Worm (Caenorhabditis elegans) whole organism, early embryonic: ENCODE results near the gene C55C3.7.

Source experiments
- ama-1 ChIP-seq: fragments of 150-350 bp; optimal IDR thresholded peaks from 2 replicates; lab custom pipeline; 2014
- ceh-36 ChIP-seq: sonication (generic microtip); optimal IDR thresholded peaks from 2 replicates; lab custom pipeline; 2016; ENCODE audit warnings: missing genetic modification characterization, inconsistent platforms, missing compliant biosample characterization
- ets-7 ChIP-seq: sonication (generic microtip); optimal IDR thresholded peaks from 2 replicates; lab custom pipeline; 2016; ENCODE audit warnings: missing genotype, missing genetic modification characterization, missing compliant biosample characterization
- flt-1 ChIP-seq: fragments of 200-800 bp; sonication (Bioruptor generic); IDR thresholded peaks from 2 replicates; pipeline ENCODE4 v1.3.6; 2022; ENCODE audit warnings: missing genetic modification characterization, missing compliant biosample characterization
- hmg-4 ChIP-seq: fragments of 200-800 bp; sonication (Bioruptor generic); optimal IDR thresholded peaks from 2 replicates; lab custom pipeline; 2018; ENCODE audit warnings: mild to moderate bottlenecking, missing genetic modification characterization, missing compliant biosample characterization
- hnd-1 ChIP-seq: sonication (generic microtip); optimal IDR thresholded peaks from 2 replicates; lab custom pipeline; 2016; ENCODE audit warnings: missing genetic modification characterization, missing compliant biosample characterization
- pes-1 ChIP-seq: fragments of 200-800 bp; sonication (Bioruptor generic); IDR thresholded peaks from 2 replicates; pipeline ENCODE4 v1.3.6; 2022; ENCODE audit warnings: missing genetic modification reagents, missing genetic modification characterization, missing compliant biosample characterization
- sea-1 ChIP-seq: fragments of 200-800 bp; sonication (Bioruptor generic); conservative IDR thresholded peaks from 2 replicates; pipeline ENCODE4 v1.3.6; 2022; ENCODE audit warnings: missing genetic modification characterization, missing compliant biosample characterization

- TF ChIP-seq ceh-36, result no peak
- no peak for TF ChIP-seq sea-1
- TF ChIP-seq flt-1, result no peak; the same call in 1 of the 2 replicates
- no peak for TF ChIP-seq pes-1
- no peak for TF ChIP-seq ets-7 (tag; lab: Kevin White, UChicago)
- TF ChIP-seq hnd-1, result no peak
- no peak for TF ChIP-seq hmg-4
- no peak for TF ChIP-seq ama-1 (lab: Kevin White, UChicago)
Observed at ce11 chrIV:5660239-5660638, 22.2 kb downstream of the C55C3.7 start, which contains the start of gene skn-1.
